Fruit fly (Drosophila melanogaster) whole organism, adult: ENCODE measurements around the gene CG42564.

Experiments used
- CG11617 ChIP-seq: fragments of 200-800 bp; sonication (Bioruptor generic); optimal IDR thresholded peaks from 2 replicates; lab custom pipeline; 2017; ENCODE audit warnings: mild to moderate bottlenecking, missing biosample characterization, missing genetic modification reagents, missing genetic modification characterization
- CG33017 ChIP-seq: fragments of 200-800 bp; sonication (Bioruptor generic); optimal IDR thresholded peaks from 2 replicates; lab custom pipeline; 2018; ENCODE audit warnings: missing biosample characterization, mild to moderate bottlenecking, missing genetic modification characterization, moderate library complexity
- CG5204 ChIP-seq: fragments of 200-800 bp; sonication (Bioruptor generic); optimal IDR thresholded peaks from 2 replicates; lab custom pipeline; 2016; ENCODE audit warnings: missing biosample characterization, missing genetic modification characterization
- CG7101 ChIP-seq: fragments of 200-800 bp; sonication (Bioruptor generic); optimal IDR thresholded peaks from 2 replicates; lab custom pipeline; 2018; ENCODE audit warnings: missing biosample characterization, mild to moderate bottlenecking, missing genetic modification characterization, moderate library complexity
- Crg-1 ChIP-seq: fragments of 200-800 bp; sonication (Bioruptor generic); optimal IDR thresholded peaks from 2 replicates; lab custom pipeline; 2016; ENCODE audit warnings: missing biosample characterization, missing genetic modification characterization
- Hr96 ChIP-seq: fragments of 200-800 bp; sonication (Bioruptor generic); optimal IDR thresholded peaks from 2 replicates; lab custom pipeline; 2016; ENCODE audit warnings: missing biosample characterization, missing genetic modification characterization
- kay ChIP-seq: fragments of 200-800 bp; sonication (Bioruptor generic); peaks from one replicate; lab custom pipeline; 2016; ENCODE audit warnings: missing biosample characterization, missing genetic modification characterization, borderline replicate concordance
- ovo ChIP-seq: fragments of 200-800 bp; sonication (Bioruptor generic); optimal IDR thresholded peaks from 2 replicates; lab custom pipeline; 2016; ENCODE audit warnings: missing biosample characterization, missing genetic modification characterization
- pad ChIP-seq: fragments of 200-800 bp; sonication (Bioruptor generic); optimal IDR thresholded peaks from 3 replicates; lab custom pipeline; 2017; ENCODE audit warnings: missing biosample characterization, missing genetic modification characterization, mild to moderate bottlenecking, moderate library complexity, missing genetic modification reagents
- toe ChIP-seq: fragments of 200-800 bp; sonication (Bioruptor generic); optimal IDR thresholded peaks from 2 replicates; lab custom pipeline; 2016; ENCODE audit warnings: missing biosample characterization, missing genetic modification characterization

DNA sequence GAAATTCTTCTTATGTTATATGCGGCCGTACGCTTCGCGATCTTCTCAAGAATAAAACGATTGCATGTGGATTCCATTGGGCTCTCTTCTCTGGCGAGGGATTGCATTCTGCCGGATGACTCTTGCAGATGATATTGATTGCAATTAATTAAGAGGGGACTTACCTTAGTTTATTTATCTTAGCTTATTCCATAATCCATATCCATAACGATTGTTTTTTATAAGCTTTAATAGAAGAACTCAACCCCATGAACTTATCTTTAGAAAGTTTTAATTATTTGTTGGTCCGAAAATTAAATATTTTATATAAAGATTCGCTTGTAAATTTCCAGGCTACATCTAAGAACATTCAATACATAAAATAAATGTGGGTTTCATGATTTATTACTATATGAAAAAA lies 1.7 kb downstream of the CG42564 start, which contains the start of gene CRAT:
- no peak for TF ChIP-seq kay (GFP tag; lab: Kevin White, UChicago)
- no peak for TF ChIP-seq ovo (GFP tag; lab: Kevin White, UChicago)
- no peak for TF ChIP-seq CG5204
- no peak for TF ChIP-seq CG33017 (tag; lab: Kevin White, UChicago)
- no peak for TF ChIP-seq pad (GFP tag; lab: Kevin White, UChicago)
- no peak for TF ChIP-seq Hr96
- TF ChIP-seq CG11617: no peak
- TF ChIP-seq CG7101 (tag; lab: Kevin White, UChicago): no peak
- TF ChIP-seq Crg-1 (GFP tag; lab: Kevin White, UChicago): no peak
- no peak for TF ChIP-seq toe (GFP tag; lab: Kevin White, UChicago)
